Fruit fly (Drosophila melanogaster) whole organism, embryonic: Measurements from ENCODE around the gene CG18808.

Source experiments
- Atf-2 ChIP-seq: fragments of 200-800 bp; sonication (Bioruptor generic); optimal IDR thresholded peaks from 2 replicates; lab custom pipeline; 2016; ENCODE audit warnings: missing biosample characterization, missing genetic modification characterization
- CG10274 ChIP-seq: fragments of 200-800 bp; sonication (Bioruptor generic); optimal IDR thresholded peaks from 3 replicates; lab custom pipeline; 2017; ENCODE audit warnings: missing biosample characterization, mild to moderate bottlenecking, missing genetic modification characterization
- CG11085 ChIP-seq: fragments of 200-800 bp; sonication (Bioruptor generic); IDR thresholded peaks from 2 replicates; pipeline ENCODE4 v1.3.6; 2022; ENCODE audit warnings: missing biosample characterization, missing genetic modification characterization
- CG12236 ChIP-seq: fragments of 200-800 bp; sonication (Bioruptor generic); optimal IDR thresholded peaks from 2 replicates; lab custom pipeline; 2016; ENCODE audit warnings: missing biosample characterization, missing genetic modification characterization
- CG12659 ChIP-seq: fragments of 200-800 bp; sonication (Bioruptor generic); optimal IDR thresholded peaks from 3 replicates; lab custom pipeline; 2017; ENCODE audit warnings: mild to moderate bottlenecking, missing biosample characterization, missing genetic modification reagents, missing genetic modification characterization
- CG13775 ChIP-seq: fragments of 200-800 bp; sonication (Bioruptor generic); optimal IDR thresholded peaks from 3 replicates; lab custom pipeline; 2017; ENCODE audit warnings: missing biosample characterization, mild to moderate bottlenecking, missing genetic modification characterization
- CG15696 ChIP-seq: fragments of 200-800 bp; sonication (Bioruptor generic); optimal IDR thresholded peaks from 2 replicates; lab custom pipeline; 2019; ENCODE audit warnings: missing biosample characterization, mild to moderate bottlenecking, missing genetic modification characterization, moderate library complexity
- CG1647 ChIP-seq: fragments of 200-800 bp; sonication (Bioruptor generic); optimal IDR thresholded peaks from 3 replicates; lab custom pipeline; 2016; ENCODE audit warnings: missing biosample characterization, missing genetic modification characterization
- CG17802 ChIP-seq: fragments of 200-800 bp; sonication (Bioruptor generic); optimal IDR thresholded peaks from 2 replicates; lab custom pipeline; 2018; ENCODE audit warnings: missing biosample characterization, mild to moderate bottlenecking, missing genetic modification characterization, moderate library complexity
- CG2712 ChIP-seq: fragments of 200-800 bp; optimal IDR thresholded peaks from 3 replicates; lab custom pipeline; 2019; ENCODE audit warnings: missing biosample characterization, mild to moderate bottlenecking, missing genetic modification characterization, moderate library complexity
- CG30403 ChIP-seq: fragments of 200-800 bp; sonication (Bioruptor generic); optimal IDR thresholded peaks from 3 replicates; lab custom pipeline; 2016; ENCODE audit warnings: missing biosample characterization, missing genetic modification characterization
- CG3065 ChIP-seq: fragments of 200-800 bp; sonication (Bioruptor generic); optimal IDR thresholded peaks from 2 replicates; lab custom pipeline; 2016; ENCODE audit warnings: missing biosample characterization, missing genetic modification characterization
- CG31441 ChIP-seq: fragments of 200-800 bp; sonication (Bioruptor generic); IDR thresholded peaks from 2 replicates; pipeline ENCODE4 v1.3.6; 2022; ENCODE audit warnings: missing biosample characterization, missing genetic modification characterization
- CG3163 ChIP-seq: fragments of 200-800 bp; sonication (Bioruptor generic); optimal IDR thresholded peaks from 3 replicates; lab custom pipeline; 2016; ENCODE audit warnings: missing biosample characterization, missing genetic modification characterization
- CG3838 ChIP-seq: fragments of 200-800 bp; sonication (Bioruptor generic); optimal IDR thresholded peaks from 3 replicates; lab custom pipeline; 2016; ENCODE audit warnings: missing biosample characterization, missing genetic modification characterization
- CG7357 ChIP-seq: fragments of 200-800 bp; sonication (Bioruptor generic); IDR thresholded peaks from 3 replicates; pipeline ENCODE4 v1.3.6; 2022; ENCODE audit warnings: missing biosample characterization, missing genetic modification characterization
- CG7928 ChIP-seq: fragments of 200-800 bp; sonication (Bioruptor generic); optimal IDR thresholded peaks from 2 replicates; lab custom pipeline; 2017; ENCODE audit warnings: missing biosample characterization, mild to moderate bottlenecking, missing genetic modification characterization
- CG7987 ChIP-seq: fragments of 200-800 bp; sonication (Bioruptor generic); optimal IDR thresholded peaks from 2 replicates; lab custom pipeline; 2018; ENCODE audit warnings: missing biosample characterization, mild to moderate bottlenecking, missing genetic modification characterization, moderate library complexity
- CG9437 ChIP-seq: fragments of 200-800 bp; sonication (Bioruptor generic); optimal IDR thresholded peaks from 2 replicates; lab custom pipeline; 2018; ENCODE audit warnings: missing biosample characterization, mild to moderate bottlenecking, missing genetic modification characterization
- CHES-1-like ChIP-seq: fragments of 200-800 bp; sonication (Bioruptor generic); optimal IDR thresholded peaks from 2 replicates; lab custom pipeline; 2016; ENCODE audit warnings: missing biosample characterization, missing genetic modification characterization
- Deaf1 ChIP-seq: fragments of 200-800 bp; optimal IDR thresholded peaks from 3 replicates; lab custom pipeline; 2019; ENCODE audit warnings: missing biosample characterization, mild to moderate bottlenecking, missing genetic modification characterization, moderate library complexity
- Dfd ChIP-seq, 2 experiments: fragments of >200 bp; optimal IDR thresholded peaks; 2 replicates each; lab custom pipeline; 2017; ENCODE audit warnings: missing biosample characterization in 2 of 2, missing genetic modification characterization in 2 of 2
- Dll ChIP-seq: fragments of 200-800 bp; sonication (Bioruptor generic); IDR thresholded peaks from 4 replicates; pipeline ENCODE4 v1.3.6; 2022; ENCODE audit warnings: missing biosample characterization, missing genetic modification characterization; ENCODE audit not compliant: partially characterized antibody
- E2f2 ChIP-seq: fragments of 200-800 bp; sonication (Bioruptor generic); IDR thresholded peaks from 2 replicates; pipeline ENCODE4 v1.3.6; 2022; ENCODE audit warnings: missing biosample characterization, missing genetic modification characterization
- Eip74EF ChIP-seq, 2 experiments: fragments of 200-800 bp in 1 of 2; fragments of >200 bp in 1 of 2; sonication (Bioruptor generic) in 1 of 2; optimal IDR thresholded peaks; 2 replicates each; lab custom pipeline; 2017 to 2019; ENCODE audit warnings: missing biosample characterization in 2 of 2, missing genetic modification characterization in 2 of 2, mild to moderate bottlenecking in 1 of 2, moderate library complexity in 1 of 2
- Elba2 ChIP-seq: fragments of 200-800 bp; sonication (Bioruptor generic); optimal IDR thresholded peaks from 3 replicates; lab custom pipeline; 2016; ENCODE audit warnings: missing biosample characterization, missing genetic modification characterization
- Fer3 ChIP-seq: fragments of 200-800 bp; sonication (Bioruptor generic); optimal IDR thresholded peaks from 2 replicates; lab custom pipeline; 2018; ENCODE audit warnings: missing biosample characterization, mild to moderate bottlenecking, missing genetic modification characterization, moderate library complexity
- HLH4C ChIP-seq: fragments of 200-800 bp; sonication (Bioruptor generic); IDR thresholded peaks from 3 replicates; pipeline ENCODE4 v1.3.6; 2022; ENCODE audit warnings: missing biosample characterization, missing genetic modification characterization; ENCODE audit not compliant: partially characterized antibody
- Hmr ChIP-seq: fragments of 200-800 bp; sonication (Bioruptor generic); optimal IDR thresholded peaks from 3 replicates; lab custom pipeline; 2017; ENCODE audit warnings: mild to moderate bottlenecking, missing biosample characterization, missing genetic modification reagents, missing genetic modification characterization
- Hr3 ChIP-seq: fragments of 200-800 bp; sonication (Bioruptor generic); optimal IDR thresholded peaks from 3 replicates; lab custom pipeline; 2016; ENCODE audit warnings: missing biosample characterization, missing genetic modification characterization
- Myb ChIP-seq: fragments of 200-800 bp; sonication (Bioruptor generic); optimal IDR thresholded peaks from 2 replicates; lab custom pipeline; 2016; ENCODE audit warnings: missing biosample characterization, missing genetic modification characterization
- Poxn ChIP-seq: fragments of 200-800 bp; sonication (Bioruptor generic); IDR thresholded peaks from 2 replicates; pipeline ENCODE4 v1.3.6; 2022; ENCODE audit warnings: missing biosample characterization, missing genetic modification characterization
- Rfx ChIP-seq: fragments of 200-800 bp; sonication (Bioruptor generic); IDR thresholded peaks from 2 replicates; pipeline ENCODE4 v1.3.6; 2022; ENCODE audit warnings: missing biosample characterization, missing genetic modification characterization
- Sox100B ChIP-seq: fragments of 200-800 bp; sonication (Bioruptor generic); optimal IDR thresholded peaks from 3 replicates; lab custom pipeline; 2018; ENCODE audit warnings: missing biosample characterization, mild to moderate bottlenecking, missing genetic modification characterization
- Taf1 ChIP-seq: fragments of 200-800 bp; sonication (Bioruptor generic); IDR thresholded peaks from 2 replicates; pipeline ENCODE4 v1.3.6; 2022; ENCODE audit warnings: missing biosample characterization, missing genetic modification characterization
- bab2 ChIP-seq: fragments of 200-800 bp; sonication (Bioruptor generic); optimal IDR thresholded peaks from 2 replicates; lab custom pipeline; 2016; ENCODE audit warnings: missing biosample characterization, missing genetic modification characterization
- da ChIP-seq: fragments of 200-800 bp; sonication (Bioruptor generic); optimal IDR thresholded peaks from 2 replicates; lab custom pipeline; 2016; ENCODE audit warnings: missing biosample characterization, missing genetic modification characterization
- fd102C ChIP-seq: fragments of 200-800 bp; sonication (Bioruptor generic); optimal IDR thresholded peaks from 2 replicates; lab custom pipeline; 2018; ENCODE audit warnings: missing biosample characterization, mild to moderate bottlenecking, missing genetic modification characterization, moderate library complexity
- grau ChIP-seq: fragments of 200-800 bp; optimal IDR thresholded peaks from 3 replicates; lab custom pipeline; 2019; ENCODE audit warnings: missing biosample characterization, mild to moderate bottlenecking, missing genetic modification characterization, moderate library complexity
- gro ChIP-seq: fragments of 200-800 bp; sonication (Bioruptor generic); optimal IDR thresholded peaks from 2 replicates; lab custom pipeline; 2016; ENCODE audit warnings: missing biosample characterization, missing genetic modification characterization
- gt ChIP-seq: fragments of 200-800 bp; sonication (Bioruptor generic); IDR thresholded peaks from 2 replicates; pipeline ENCODE4 v1.3.6; 2022; ENCODE audit warnings: missing biosample characterization, missing genetic modification characterization
- h ChIP-seq: fragments of >200 bp; optimal IDR thresholded peaks from 2 replicates; lab custom pipeline; 2017
- inv ChIP-seq: fragments of 200-800 bp; sonication (Bioruptor generic); IDR thresholded peaks from 2 replicates; pipeline ENCODE4 v1.3.6; 2022; ENCODE audit warnings: missing biosample characterization, missing genetic modification characterization; ENCODE audit not compliant: partially characterized antibody
- lab ChIP-seq: fragments of 200-800 bp; sonication (Bioruptor generic); optimal IDR thresholded peaks from 3 replicates; lab custom pipeline; 2017; ENCODE audit warnings: missing biosample characterization, missing genetic modification characterization, mild to moderate bottlenecking, moderate library complexity, missing genetic modification reagents
- ro ChIP-seq: fragments of 200-800 bp; sonication (Bioruptor generic); IDR thresholded peaks from 2 replicates; pipeline ENCODE4 v1.3.6; 2022; ENCODE audit warnings: missing biosample characterization, missing genetic modification characterization
- sc ChIP-seq, 3 experiments: fragments of >200 bp in 2 of 3; fragments of 200-800 bp in 1 of 3; sonication (Bioruptor generic) in 1 of 3; optimal IDR thresholded peaks; 2 replicates in 2 of 3; 3 replicates in 1 of 3; lab custom pipeline; 2017; ENCODE audit warnings: mild to moderate bottlenecking in 1 of 3, missing biosample characterization in 1 of 3, missing genetic modification characterization in 1 of 3, missing genetic modification reagents in 1 of 3
- scrt ChIP-seq: fragments of 200-800 bp; sonication (Bioruptor generic); optimal IDR thresholded peaks from 2 replicates; lab custom pipeline; 2018; ENCODE audit warnings: missing biosample characterization, mild to moderate bottlenecking, missing genetic modification characterization, moderate library complexity
- so ChIP-seq: fragments of 200-800 bp; sonication (Bioruptor generic); IDR thresholded peaks from 3 replicates; pipeline ENCODE4 v1.3.6; 2022; ENCODE audit warnings: missing biosample characterization, missing genetic modification characterization
- stwl ChIP-seq: fragments of 200-800 bp; sonication (Bioruptor generic); optimal IDR thresholded peaks from 3 replicates; lab custom pipeline; 2018; ENCODE audit warnings: missing biosample characterization, mild to moderate bottlenecking, missing genetic modification characterization, moderate library complexity
- trem ChIP-seq: fragments of 200-800 bp; optimal IDR thresholded peaks from 3 replicates; lab custom pipeline; 2019; ENCODE audit warnings: missing biosample characterization, mild to moderate bottlenecking, missing genetic modification characterization, moderate library complexity

Gene CG18808

dm6 chr3L:4852411-4853050, 45.3 kb upstream of the CG18808 start, which contains the start of gene CG32237 (continued):
- TF ChIP-seq scrt (GFP tag; lab: Kevin White, UChicago), result no peak
- TF ChIP-seq Deaf1, result peak; percentile 24
- TF ChIP-seq CG2712 (tag; lab: Kevin White, UChicago), result peak; percentile 20
- no peak for TF ChIP-seq gt
- no peak for TF ChIP-seq h (lab: Kevin White, UChicago)
- no peak for TF ChIP-seq CG9437
- no peak for TF ChIP-seq Sox100B
- TF ChIP-seq CG3065, result no peak
- no peak for TF ChIP-seq CG13775 (GFP tag; lab: Kevin White, UChicago)
- TF ChIP-seq fd102C (GFP tag; lab: Kevin White, UChicago), result no peak
- TF ChIP-seq CG15696 (tag; lab: Kevin White, UChicago), result no peak
- TF ChIP-seq gro, result no peak
- peak; percentile 50 for TF ChIP-seq Hmr (GFP tag; lab: Kevin White, UChicago)
- no peak for TF ChIP-seq CG3163 (GFP tag; lab: Kevin White, UChicago)
- no peak for TF ChIP-seq CHES-1-like (GFP tag; lab: Kevin White, UChicago)
- TF ChIP-seq Elba2, result no peak
- TF ChIP-seq CG12236 (GFP tag; lab: Kevin White, UChicago), result no peak
- no peak for TF ChIP-seq E2f2
- TF ChIP-seq inv (GFP tag; lab: Robert Waterston, UW), result no peak
- no peak for TF ChIP-seq Atf-2 (GFP tag; lab: Kevin White, UChicago)
- TF ChIP-seq CG11085 (GFP tag; lab: Robert Waterston, UW), result no peak
- TF ChIP-seq trem (tag; lab: Kevin White, UChicago), result no peak
- peak; percentile 2 for TF ChIP-seq Fer3 (tag; lab: Kevin White, UChicago)
- no peak for TF ChIP-seq Hr3
- TF ChIP-seq lab (GFP tag; lab: Kevin White, UChicago), result peak; percentile 14
- TF ChIP-seq bab2 (GFP tag; lab: Kevin White, UChicago), result no peak
- no peak for TF ChIP-seq CG30403 (GFP tag; lab: Kevin White, UChicago)
- no peak for TF ChIP-seq HLH4C (GFP tag; lab: Robert Waterston, UW)
- TF ChIP-seq Poxn (GFP tag; lab: Robert Waterston, UW), result no peak
- no peak for TF ChIP-seq CG12659 (GFP tag; lab: Kevin White, UChicago)
- no peak for TF ChIP-seq CG7357 (GFP tag; lab: Robert Waterston, UW)
- no peak for TF ChIP-seq Myb (GFP tag; lab: Kevin White, UChicago)
- TF ChIP-seq CG3838, result no peak
- no peak for TF ChIP-seq ro (GFP tag; lab: Robert Waterston, UW)
- no peak for TF ChIP-seq Taf1
- no peak for TF ChIP-seq da (GFP tag; lab: Kevin White, UChicago)
- TF ChIP-seq so, result no peak
- peak; percentile 47; the same call in 1 of the 2 replicates for TF ChIP-seq CG31441
- no peak for TF ChIP-seq CG17802
- peak in 1 of 2 experiments; percentile 69 for TF ChIP-seq Eip74EF (GFP tag; optimal IDR thresholded peaks at IDR 0.05; lab: Kevin White, UChicago)
- no peak for TF ChIP-seq stwl (tag; lab: Kevin White, UChicago)
- no peak for TF ChIP-seq CG7928
- TF ChIP-seq CG1647, result no peak
- TF ChIP-seq Dll (GFP tag; lab: Robert Waterston, UW), result no peak
- no peak for TF ChIP-seq CG7987
- no peak for TF ChIP-seq Dfd (GFP tag; optimal IDR thresholded peaks at IDR 0.05; lab: Kevin White, UChicago)
- no peak for TF ChIP-seq sc (optimal IDR thresholded peaks at IDR 0.05; lab: Kevin White, UChicago)
- TF ChIP-seq sc (GFP tag; optimal IDR thresholded peaks at IDR 0.05; lab: Kevin White, UChicago), result no peak
- TF ChIP-seq CG10274, result no peak
- peak; percentile 57 for TF ChIP-seq Rfx (GFP tag; lab: Robert Waterston, UW)
- TF ChIP-seq grau, result peak; percentile 47
